Fruit fly (Drosophila melanogaster): ENCODE results near the gene Dyrk2.

DNA sequence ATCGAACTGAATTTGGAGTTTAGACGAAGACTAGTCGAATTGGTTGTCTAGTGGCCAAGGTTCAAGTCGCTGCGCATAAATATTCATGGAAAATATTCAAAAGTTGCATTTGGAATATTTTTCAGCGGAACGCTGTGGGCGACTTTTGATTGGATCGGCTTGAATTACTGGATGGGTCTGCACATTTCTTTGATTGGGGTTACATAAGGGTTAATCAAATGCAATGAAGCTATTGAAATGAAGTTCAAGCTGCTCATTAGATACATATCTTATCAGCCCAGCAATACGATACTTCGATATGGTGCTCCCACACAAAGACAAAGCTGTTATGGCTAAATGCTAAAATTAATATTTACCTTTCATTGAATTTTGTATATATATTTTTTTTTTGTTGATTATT is 12.1 kb upstream of the Dyrk2 start:
- TF ChIP-seq h (optimal IDR thresholded peaks at IDR 0.05) (no peak), Myc (optimal IDR thresholded peaks at IDR 0.05) (no peak), psq (optimal IDR thresholded peaks at IDR 0.05) (no peak), insv (optimal IDR thresholded peaks at IDR 0.05) (no peak)
